Worm (Caenorhabditis elegans): ENCODE data around the gene C37E2.2.

C37E2.2 gene

ce11 chrX:14161684-14162347 is 14.0 kb upstream of the C37E2.2 start, which contains the start of gene lgc-25 (continued):
- TF ChIP-seq snpc-4 (GFP tag; optimal IDR thresholded peaks at IDR 0.05) (peak; percentile 73), snpc-4 (tag; optimal IDR thresholded peaks at IDR 0.05) (peak in 3 of 4 experiments; percentile 73 to 77 (median 74)), nhr-80 (tag; optimal IDR thresholded peaks at IDR 0.05) (no peak), T26A5.8 (tag; optimal IDR thresholded peaks at IDR 0.05) (no peak), hlh-26 (GFP tag; conservative IDR thresholded peaks at IDR 0.05) (no peak), nfya-1 (tag; optimal IDR thresholded peaks at IDR 0.05; ENCODE audit: borderline replicate concordance, insufficient read depth) (no peak), ama-1 (optimal IDR thresholded peaks at IDR 0.05) (no peak), ama-1 (GFP tag; optimal IDR thresholded peaks at IDR 0.05) (peak in 1 of 2 experiments; percentile 53), tlf-1 (GFP tag; optimal IDR thresholded peaks at IDR 0.05) (no peak), ztf-28 (GFP tag; IDR thresholded peaks at IDR 0.05) (no peak), nfyb-1 (GFP tag; IDR thresholded peaks at IDR 0.05) (peak; percentile 65), die-1 (tag; optimal IDR thresholded peaks at IDR 0.05) (peak; percentile 82), ZK185.1 (tag; optimal IDR thresholded peaks at IDR 0.05; ENCODE audit: poor library complexity, severe bottlenecking) (peak; percentile 85), madf-6 (GFP tag; IDR thresholded peaks at IDR 0.05) (no peak), tbx-9 (tag; optimal IDR thresholded peaks at IDR 0.05; ENCODE audit: borderline replicate concordance) (no peak), dpl-1 (GFP tag; optimal IDR thresholded peaks at IDR 0.05) (no peak), lin-54 (GFP tag; optimal IDR thresholded peaks at IDR 0.05) (peak; percentile 5), attf-3 (GFP tag; conservative IDR thresholded peaks at IDR 0.05) (no peak), C17E4.6 (GFP tag; IDR thresholded peaks at IDR 0.05) (no peak), rpc-1 (optimal IDR thresholded peaks at IDR 0.05) (peak; percentile 96), rpc-1 (tag; optimal IDR thresholded peaks at IDR 0.05) (peak; percentile 94), mes-4 (tag; optimal IDR thresholded peaks at IDR 0.05) (peak; percentile 70), atf-7 (tag; optimal IDR thresholded peaks at IDR 0.05) (peak; percentile 21), hmg-1.2 (GFP tag; IDR thresholded peaks at IDR 0.05) (peak; percentile 75), lag-1 (GFP tag; IDR thresholded peaks at IDR 0.05) (no peak), aptf-3 (GFP tag; IDR thresholded peaks at IDR 0.05) (no peak), lsy-27 (tag; optimal IDR thresholded peaks at IDR 0.05; ENCODE audit: borderline replicate concordance, insufficient read depth) (no peak), nhr-27 (tag; optimal IDR thresholded peaks at IDR 0.05) (no peak), F52B5.7 (tag; optimal IDR thresholded peaks at IDR 0.05) (no peak), hmg-20 (GFP tag; IDR thresholded peaks at IDR 0.05) (no peak), Y53F4B.3 (GFP tag; IDR thresholded peaks at IDR 0.05) (no peak), dpff-1 (tag; optimal IDR thresholded peaks at IDR 0.05) (no peak), Y79H2A.3 (GFP tag; conservative IDR thresholded peaks at IDR 0.05) (no peak), ceh-40 (GFP tag; IDR thresholded peaks at IDR 0.05) (0 out of 2 replicates have a peak, but pooled peaks have one; percentile 5), tbp1 (GFP tag; optimal IDR thresholded peaks at IDR 0.05) (peak; percentile 91), lin-26 (GFP tag; IDR thresholded peaks at IDR 0.05) (peak; percentile 84), lin-35 (GFP tag; optimal IDR thresholded peaks at IDR 0.05) (no peak), F23B12.7 (tag; optimal IDR thresholded peaks at IDR 0.05; ENCODE audit: insufficient read depth) (peak; percentile 86), nhr-90 (tag; optimal IDR thresholded peaks at IDR 0.05) (peak; percentile 71), F22D6.2 (tag; optimal IDR thresholded peaks at IDR 0.05) (peak; percentile 28), ceh-27 (GFP tag; optimal IDR thresholded peaks at IDR 0.05) (no peak), madf-10 (tag; optimal IDR thresholded peaks at IDR 0.05) (peak; percentile 55), ztf-22 (GFP tag; optimal IDR thresholded peaks at IDR 0.05) (no peak), F39B2.1 (GFP tag; IDR thresholded peaks at IDR 0.05) (no peak), xnd-1 (tag; optimal IDR thresholded peaks at IDR 0.05) (no peak), sea-2 (GFP tag; IDR thresholded peaks at IDR 0.05) (no peak), bed-1 (GFP tag; IDR thresholded peaks at IDR 0.05) (no peak), akir-1 (GFP tag; optimal IDR thresholded peaks at IDR 0.05) (no peak), ztf-3 (GFP tag; optimal IDR thresholded peaks at IDR 0.05) (no peak)

Data from whole organism, young adult.